Fruit fly (Drosophila melanogaster) S2 (cell line): Measurements from ENCODE around the gene CG34149.

ENCODE experiments used
- CG8478 ChIP-seq: fragments of >200 bp; optimal IDR thresholded peaks from 2 replicates; lab custom pipeline; 2018
- CTCF ChIP-seq, 2 experiments: fragments of >200 bp; optimal IDR thresholded peaks; 2 replicates each; lab custom pipeline; 2018

- TF ChIP-seq CTCF (optimal IDR thresholded peaks at IDR 0.05; lab: Kevin White, UChicago) (no peak), CG8478 (no peak)
These were observed 14.1 kb downstream of the CG34149 start, which contains the start of gene CG13857 for dm6 chr3R:22394004-22394403.
